Worm (Caenorhabditis elegans) whole organism, early embryonic: ENCODE measurements around the gene tmc-2.

ENCODE experiments used
- B0310.2 ChIP-seq: sonication (generic microtip); optimal IDR thresholded peaks from 2 replicates; lab custom pipeline; 2016; ENCODE audit warnings: mild to moderate bottlenecking, missing genetic modification characterization, missing compliant biosample characterization
- aly-1 ChIP-seq: sonication (generic microtip); optimal IDR thresholded peaks from 2 replicates; lab custom pipeline; 2016; ENCODE audit warnings: missing genetic modification characterization, missing compliant biosample characterization
- ama-1 ChIP-seq: fragments of 150-350 bp; optimal IDR thresholded peaks from 2 replicates; lab custom pipeline; 2014
- ceh-13 ChIP-seq: fragments of 200-800 bp; sonication (Bioruptor generic); optimal IDR thresholded peaks from 2 replicates; lab custom pipeline; 2018; ENCODE audit warnings: mild to moderate bottlenecking, missing genetic modification characterization, missing compliant biosample characterization
- ets-7 ChIP-seq: sonication (generic microtip); optimal IDR thresholded peaks from 2 replicates; lab custom pipeline; 2016; ENCODE audit warnings: missing genotype, missing genetic modification characterization, missing compliant biosample characterization
- flt-1 ChIP-seq: fragments of 200-800 bp; sonication (Bioruptor generic); IDR thresholded peaks from 2 replicates; pipeline ENCODE4 v1.3.6; 2022; ENCODE audit warnings: missing genetic modification characterization, missing compliant biosample characterization
- hmbx-1 ChIP-seq: sonication (generic microtip); optimal IDR thresholded peaks from 2 replicates; lab custom pipeline; 2016; ENCODE audit warnings: mild to moderate bottlenecking, missing genetic modification characterization, missing compliant biosample characterization
- hmg-4 ChIP-seq: fragments of 200-800 bp; sonication (Bioruptor generic); optimal IDR thresholded peaks from 2 replicates; lab custom pipeline; 2018; ENCODE audit warnings: mild to moderate bottlenecking, missing genetic modification characterization, missing compliant biosample characterization

ce11 chrX:9336227-9336626, 32.7 kb downstream of the tmc-2 start:
- TF ChIP-seq hmg-4 (GFP tag; lab: Kevin White, UChicago) (no peak), B0310.2 (tag; lab: Kevin White, UChicago) (no peak), aly-1 (tag; lab: Kevin White, UChicago) (no peak), flt-1 (GFP tag; lab: Robert Waterston, UW) (no peak), ceh-13 (GFP tag; lab: Kevin White, UChicago) (no peak), hmbx-1 (no peak), ama-1 (lab: Kevin White, UChicago) (no peak), ets-7 (tag; lab: Kevin White, UChicago) (no peak)
